Worm (Caenorhabditis elegans) whole organism, late embryonic: ENCODE results near the gene plx-2.
A peak's percentile ranks its signal among the peaks of the same experiment; 100 is the strongest.

ENCODE experiments used
- F13H6.1 ChIP-seq: sonication (generic microtip); optimal IDR thresholded peaks from 2 replicates; lab custom pipeline; 2016; ENCODE audit warnings: missing genetic modification characterization, missing compliant biosample characterization
- K02D7.2 ChIP-seq: sonication (generic microtip); optimal IDR thresholded peaks from 2 replicates; lab custom pipeline; 2017; ENCODE audit warnings: mild to moderate bottlenecking, missing genetic modification characterization, missing compliant biosample characterization
- K09A11.1 ChIP-seq: sonication (generic microtip); optimal IDR thresholded peaks from 2 replicates; lab custom pipeline; 2017; ENCODE audit warnings: antibody characterized with exemption, mild to moderate bottlenecking, missing genetic modification characterization, missing compliant biosample characterization; ENCODE audit not compliant: insufficient read depth
- ahr-1 ChIP-seq: sonication (generic microtip); optimal IDR thresholded peaks from 2 replicates; lab custom pipeline; 2016; ENCODE audit warnings: missing genetic modification characterization, missing compliant biosample characterization
- ama-1 ChIP-seq: fragments of 150-350 bp; optimal IDR thresholded peaks from 2 replicates; lab custom pipeline; 2014
- ceh-14 ChIP-seq: sonication (generic microtip); optimal IDR thresholded peaks from 2 replicates; lab custom pipeline; 2016; ENCODE audit warnings: missing genotype, missing genetic modification characterization, missing compliant biosample characterization
- ceh-18 ChIP-seq: sonication (generic microtip); optimal IDR thresholded peaks from 2 replicates; lab custom pipeline; 2016; ENCODE audit warnings: missing genetic modification characterization, missing compliant biosample characterization
- ceh-19 ChIP-seq: fragments of 200-800 bp; sonication (Bioruptor generic); optimal IDR thresholded peaks from 2 replicates; lab custom pipeline; 2018; ENCODE audit warnings: mild to moderate bottlenecking, missing genetic modification characterization, missing compliant biosample characterization
- ceh-24 ChIP-seq: sonication (generic microtip); optimal IDR thresholded peaks from 2 replicates; lab custom pipeline; 2016; ENCODE audit warnings: mild to moderate bottlenecking, missing genetic modification characterization, missing compliant biosample characterization
- ceh-30 ChIP-seq: fragments of 150-350 bp; optimal IDR thresholded peaks from 2 replicates; lab custom pipeline; 2014; ENCODE audit warnings: missing biosample characterization, missing genetic modification characterization
- ceh-31 ChIP-seq: sonication (generic microtip); optimal IDR thresholded peaks from 2 replicates; lab custom pipeline; 2016; ENCODE audit warnings: missing genetic modification characterization, missing compliant biosample characterization
- ceh-34 ChIP-seq: sonication (generic microtip); optimal IDR thresholded peaks from 2 replicates; lab custom pipeline; 2016; ENCODE audit warnings: mild to moderate bottlenecking, missing genetic modification characterization, missing compliant biosample characterization
- ceh-45 ChIP-seq: fragments of 200-800 bp; sonication (Bioruptor generic); IDR thresholded peaks from 2 replicates; pipeline ENCODE4 v1.3.6; 2022; ENCODE audit warnings: missing genetic modification reagents, missing genetic modification characterization, missing compliant biosample characterization
- ceh-48 ChIP-seq: sonication (generic microtip); optimal IDR thresholded peaks from 2 replicates; lab custom pipeline; 2016; ENCODE audit warnings: missing genetic modification characterization, inconsistent platforms, missing compliant biosample characterization
- ceh-6 ChIP-seq: fragments of 200-800 bp; sonication (Bioruptor generic); optimal IDR thresholded peaks from 2 replicates; lab custom pipeline; 2018; ENCODE audit warnings: mild to moderate bottlenecking, missing genetic modification characterization, missing compliant biosample characterization
- che-1 ChIP-seq: sonication (generic microtip); optimal IDR thresholded peaks from 2 replicates; lab custom pipeline; 2016; ENCODE audit warnings: mild to moderate bottlenecking, missing genetic modification characterization, missing compliant biosample characterization
- dve-1 ChIP-seq: sonication (generic microtip); optimal IDR thresholded peaks from 2 replicates; lab custom pipeline; 2017; ENCODE audit warnings: antibody characterized with exemption, mild to moderate bottlenecking, missing genetic modification characterization, missing compliant biosample characterization
- elt-2 ChIP-seq: sonication (generic microtip); optimal IDR thresholded peaks from 2 replicates; lab custom pipeline; 2016; ENCODE audit warnings: missing genetic modification reagents, missing genetic modification characterization, missing compliant biosample characterization
- ets-4 ChIP-seq: sonication (generic microtip); optimal IDR thresholded peaks from 2 replicates; lab custom pipeline; 2016; ENCODE audit warnings: missing genetic modification characterization, missing compliant biosample characterization
- fax-1 ChIP-seq: sonication (generic microtip); optimal IDR thresholded peaks from 2 replicates; lab custom pipeline; 2016; ENCODE audit warnings: missing genotype, missing genetic modification characterization, missing compliant biosample characterization
- fkh-10 ChIP-seq: fragments of 150-350 bp; optimal IDR thresholded peaks from 2 replicates; lab custom pipeline; 2014; ENCODE audit warnings: missing biosample characterization, missing genetic modification reagents, missing genetic modification characterization
- gmeb-2 ChIP-seq: sonication (generic microtip); optimal IDR thresholded peaks from 2 replicates; lab custom pipeline; 2016; ENCODE audit warnings: missing genetic modification characterization, inconsistent platforms, missing compliant biosample characterization
- hlh-13 ChIP-seq: fragments of 200-800 bp; sonication (Bioruptor generic); optimal IDR thresholded peaks from 2 replicates; lab custom pipeline; 2018; ENCODE audit warnings: mild to moderate bottlenecking, missing genetic modification characterization, missing compliant biosample characterization
- hlh-8 ChIP-seq: sonication (generic microtip); optimal IDR thresholded peaks from 2 replicates; lab custom pipeline; 2016; ENCODE audit warnings: missing genotype, missing genetic modification characterization, missing compliant biosample characterization
- lin-11 ChIP-seq: fragments of 200-800 bp; sonication (Bioruptor generic); optimal IDR thresholded peaks from 2 replicates; lab custom pipeline; 2018; ENCODE audit warnings: mild to moderate bottlenecking, missing genetic modification characterization, missing compliant biosample characterization
- madf-2 ChIP-seq: sonication (generic microtip); optimal IDR thresholded peaks from 2 replicates; lab custom pipeline; 2017; ENCODE audit warnings: missing genetic modification characterization, missing compliant biosample characterization
- nfya-1 ChIP-seq: sonication (generic microtip); optimal IDR thresholded peaks from 2 replicates; lab custom pipeline; 2017; ENCODE audit warnings: missing genetic modification characterization, mild to moderate bottlenecking, missing compliant biosample characterization, antibody characterized with exemption, moderate library complexity
- nhr-11 ChIP-seq: fragments of 150-350 bp; optimal IDR thresholded peaks from 2 replicates; lab custom pipeline; 2014; ENCODE audit warnings: missing biosample characterization, missing genetic modification characterization
- nhr-232 ChIP-seq: sonication (generic microtip); optimal IDR thresholded peaks from 2 replicates; lab custom pipeline; 2016; ENCODE audit warnings: missing genetic modification characterization, missing compliant biosample characterization
- npax-4 ChIP-seq: sonication (generic microtip); optimal IDR thresholded peaks from 2 replicates; lab custom pipeline; 2016; ENCODE audit warnings: missing genetic modification characterization, missing compliant biosample characterization
- odd-2 ChIP-seq: sonication (generic microtip); optimal IDR thresholded peaks from 2 replicates; lab custom pipeline; 2017; ENCODE audit warnings: antibody characterized with exemption, mild to moderate bottlenecking, missing genetic modification characterization, missing compliant biosample characterization
- pag-3 ChIP-seq: sonication (generic microtip); optimal IDR thresholded peaks from 2 replicates; lab custom pipeline; 2016; ENCODE audit warnings: missing compliant biosample characterization, missing genetic modification characterization, borderline replicate concordance
- pat-9 ChIP-seq: fragments of 200-800 bp; sonication (Bioruptor generic); optimal IDR thresholded peaks from 2 replicates; lab custom pipeline; 2018; ENCODE audit warnings: mild to moderate bottlenecking, missing genetic modification characterization, moderate library complexity, missing compliant biosample characterization
- pha-2 ChIP-seq: sonication (generic microtip); optimal IDR thresholded peaks from 2 replicates; lab custom pipeline; 2017; ENCODE audit warnings: mild to moderate bottlenecking, missing genetic modification characterization, missing compliant biosample characterization
- pha-4 ChIP-seq: fragments of 150-350 bp; optimal IDR thresholded peaks from 2 replicates; lab custom pipeline; 2018; ENCODE audit warnings: missing biosample characterization, missing genetic modification reagents, missing genetic modification characterization
- pqm-1 ChIP-seq: sonication (generic microtip); optimal IDR thresholded peaks from 2 replicates; lab custom pipeline; 2016; ENCODE audit warnings: missing genetic modification characterization, missing compliant biosample characterization
- rnt-1 ChIP-seq: sonication (generic microtip); optimal IDR thresholded peaks from 2 replicates; lab custom pipeline; 2016; ENCODE audit warnings: missing genetic modification characterization, missing compliant biosample characterization
- sdc-2 ChIP-seq: sonication (generic microtip); optimal IDR thresholded peaks from 2 replicates; lab custom pipeline; 2016; ENCODE audit warnings: missing genotype, missing genetic modification characterization, missing compliant biosample characterization
- sox-2 ChIP-seq: fragments of 200-800 bp; sonication (Bioruptor generic); IDR thresholded peaks from 2 replicates; pipeline ENCODE4 v1.3.6; 2022; ENCODE audit warnings: missing genetic modification reagents, missing genetic modification characterization, missing compliant biosample characterization
- sox-4 ChIP-seq: sonication (generic microtip); optimal IDR thresholded peaks from 2 replicates; lab custom pipeline; 2017; ENCODE audit warnings: mild to moderate bottlenecking, missing genetic modification characterization, inconsistent platforms, missing compliant biosample characterization
- ttx-3 ChIP-seq: sonication (generic microtip); optimal IDR thresholded peaks from 2 replicates; lab custom pipeline; 2016; ENCODE audit warnings: missing genetic modification reagents, missing genetic modification characterization, missing compliant biosample characterization
- unc-3 ChIP-seq, 2 experiments: fragments of 200-800 bp in 1 of 2; sonication (Bioruptor generic) in 1 of 2; sonication (generic microtip) in 1 of 2; conservative IDR thresholded peaks in 1 of 2; optimal IDR thresholded peaks in 1 of 2; 2 replicates each; pipeline versions ENCODE4 v1.3.6 to Lab custom; 2016 to 2022; ENCODE audit warnings: missing compliant biosample characterization in 2 of 2, missing genetic modification characterization in 2 of 2, missing genetic modification reagents in 1 of 2
- unc-42 ChIP-seq: sonication (generic microtip); optimal IDR thresholded peaks from 2 replicates; lab custom pipeline; 2016; ENCODE audit warnings: missing genotype, missing genetic modification characterization, missing compliant biosample characterization
- unc-55 ChIP-seq: sonication (generic microtip); optimal IDR thresholded peaks from 2 replicates; lab custom pipeline; 2017; ENCODE audit warnings: missing biosample characterization, missing genetic modification reagents, missing genetic modification characterization
- zip-5 ChIP-seq: sonication (generic microtip); optimal IDR thresholded peaks from 2 replicates; lab custom pipeline; 2016; ENCODE audit warnings: missing genetic modification characterization, missing compliant biosample characterization
- ztf-16 ChIP-seq: sonication (generic microtip); optimal IDR thresholded peaks from 2 replicates; lab custom pipeline; 2017; ENCODE audit warnings: missing genetic modification characterization, missing compliant biosample characterization

The plx-2 gene

ce11 chrII:14399595-14399994 is 25.1 kb downstream of the plx-2 start (continued):
- TF ChIP-seq ama-1 (lab: Kevin White, UChicago) (no peak), ceh-34 (tag; lab: Kevin White, UChicago) (peak; percentile 52), sox-4 (tag; lab: Kevin White, UChicago) (no peak), zip-5 (tag; lab: Kevin White, UChicago) (no peak), unc-55 (no peak), lin-11 (tag; lab: Kevin White, UChicago) (no peak), ttx-3 (tag; lab: Kevin White, UChicago) (peak; percentile 25), ets-4 (no peak), unc-3 (GFP tag; conservative IDR thresholded peaks at IDR 0.05; lab: Robert Waterston, UW) (no peak), unc-3 (tag; optimal IDR thresholded peaks at IDR 0.05; lab: Kevin White, UChicago) (no peak), elt-2 (tag; lab: Kevin White, UChicago) (peak; percentile 33), ahr-1 (tag; lab: Kevin White, UChicago) (no peak), K02D7.2 (tag; lab: Kevin White, UChicago) (no peak), madf-2 (tag; lab: Kevin White, UChicago) (no peak), ceh-45 (GFP tag; lab: Robert Waterston, UW) (no peak), ceh-31 (peak; percentile 71), odd-2 (tag; lab: Kevin White, UChicago) (no peak), pha-2 (tag; lab: Kevin White, UChicago) (peak; percentile 2)

ce11 chrII:14393766-14394165 is 30.9 kb downstream of the plx-2 start:
- no peak for TF ChIP-seq sox-4 (tag; lab: Kevin White, UChicago)
- TF ChIP-seq dve-1: no peak
- TF ChIP-seq ceh-18 (tag; lab: Kevin White, UChicago): no peak
- TF ChIP-seq ama-1 (lab: Kevin White, UChicago): no peak
- TF ChIP-seq pag-3 (tag; lab: Kevin White, UChicago): no peak
- no peak for TF ChIP-seq pha-4
- no peak for TF ChIP-seq ceh-24 (tag; lab: Kevin White, UChicago)
- TF ChIP-seq hlh-13 (GFP tag; lab: Kevin White, UChicago): no peak
- TF ChIP-seq elt-2 (tag; lab: Kevin White, UChicago): no peak
- TF ChIP-seq ets-4: no peak
- no peak for TF ChIP-seq ceh-48 (tag; lab: Kevin White, UChicago)
- no peak for TF ChIP-seq unc-42 (tag; lab: Kevin White, UChicago)
- no peak for TF ChIP-seq madf-2 (tag; lab: Kevin White, UChicago)

- peak; percentile 20 for TF ChIP-seq nfya-1 (tag; lab: Kevin White, UChicago)
- no peak for TF ChIP-seq gmeb-2 (tag; lab: Kevin White, UChicago)
- no peak for TF ChIP-seq fkh-10 (GFP tag; lab: Kevin White, UChicago)
- TF ChIP-seq ceh-14 (tag; lab: Kevin White, UChicago): no peak
- no peak for TF ChIP-seq pha-2 (tag; lab: Kevin White, UChicago)
- no peak for TF ChIP-seq ceh-6 (GFP tag; lab: Kevin White, UChicago)
- no peak for TF ChIP-seq fax-1 (tag; lab: Kevin White, UChicago)
- peak; percentile 57 for TF ChIP-seq ceh-48 (tag; lab: Kevin White, UChicago)
- TF ChIP-seq ceh-19 (GFP tag; lab: Kevin White, UChicago): no peak
- TF ChIP-seq rnt-1 (tag; lab: Kevin White, UChicago): no peak
- no peak for TF ChIP-seq ceh-30 (tag; lab: Kevin White, UChicago)
- TF ChIP-seq zip-5 (tag; lab: Kevin White, UChicago): no peak
- no peak for TF ChIP-seq dve-1
- no peak for TF ChIP-seq K09A11.1 (tag; lab: Kevin White, UChicago)
- no peak for TF ChIP-seq pqm-1 (tag; lab: Kevin White, UChicago)
- peak; percentile 63 for TF ChIP-seq unc-42 (tag; lab: Kevin White, UChicago)
- no peak for TF ChIP-seq ztf-16 (tag; lab: Kevin White, UChicago)
- TF ChIP-seq sdc-2: no peak
- peak; percentile 1 for TF ChIP-seq elt-2 (tag; lab: Kevin White, UChicago)
- TF ChIP-seq sox-2 (GFP tag; lab: Robert Waterston, UW): no peak
- TF ChIP-seq ceh-34 (tag; lab: Kevin White, UChicago): peak; percentile 3
- TF ChIP-seq K02D7.2 (tag; lab: Kevin White, UChicago): no peak
- no peak for TF ChIP-seq nhr-11 (tag; lab: Kevin White, UChicago)
- peak; percentile 51 for TF ChIP-seq ceh-31
- TF ChIP-seq che-1: no peak
- TF ChIP-seq F13H6.1: no peak
- no peak for TF ChIP-seq pat-9 (tag; lab: Kevin White, UChicago)
- TF ChIP-seq hlh-8 (tag; lab: Kevin White, UChicago): no peak
- no peak for TF ChIP-seq npax-4 (tag; lab: Kevin White, UChicago)
- no peak for TF ChIP-seq nhr-232 (tag; lab: Kevin White, UChicago)
- TF ChIP-seq ama-1 (lab: Kevin White, UChicago): no peak
- no peak for TF ChIP-seq ets-4
Measured at ce11 chrII:14390036-14390763, 34.5 kb downstream of the plx-2 start, which contains the start of the genes kbp-3 and nurf-1. Gene kbp-3 (minus strand): TSS chrII:14390078. Gene nurf-1 (plus strand): TSS chrII:14390713.
